Worm (Caenorhabditis elegans) whole organism, L2 larva: ENCODE data around the gene clec-62.

Experiments
- alr-1 ChIP-seq: fragments of 150-350 bp; optimal IDR thresholded peaks from 2 replicates; lab custom pipeline; 2014; ENCODE audit warnings: missing biosample characterization, missing genetic modification characterization
- lin-39 ChIP-seq: fragments of 150-350 bp; optimal IDR thresholded peaks from 2 replicates; lab custom pipeline; 2014; ENCODE audit warnings: missing biosample characterization, missing genetic modification reagents, missing genetic modification characterization
- nhr-10 ChIP-seq: sonication (generic microtip); optimal IDR thresholded peaks from 2 replicates; lab custom pipeline; 2017; ENCODE audit warnings: missing biosample characterization, missing genetic modification characterization
- nhr-23 ChIP-seq: fragments of 150-350 bp; optimal IDR thresholded peaks from 2 replicates; lab custom pipeline; 2014; ENCODE audit warnings: missing biosample characterization, missing genetic modification reagents, missing genetic modification characterization
- skn-1 ChIP-seq: sonication (generic microtip); optimal IDR thresholded peaks from 2 replicates; lab custom pipeline; 2017; ENCODE audit warnings: missing biosample characterization, missing genetic modification characterization
- unc-55 ChIP-seq: fragments of 150-350 bp; sonication (generic microtip); optimal IDR thresholded peaks from 3 replicates; lab custom pipeline; 2014; ENCODE audit warnings: missing biosample characterization, missing genetic modification reagents, missing genetic modification characterization
- unc-62 ChIP-seq: fragments of 150-350 bp; optimal IDR thresholded peaks from 2 replicates; lab custom pipeline; 2014; ENCODE audit warnings: missing biosample characterization, missing genetic modification reagents, missing genetic modification characterization

DNA sequence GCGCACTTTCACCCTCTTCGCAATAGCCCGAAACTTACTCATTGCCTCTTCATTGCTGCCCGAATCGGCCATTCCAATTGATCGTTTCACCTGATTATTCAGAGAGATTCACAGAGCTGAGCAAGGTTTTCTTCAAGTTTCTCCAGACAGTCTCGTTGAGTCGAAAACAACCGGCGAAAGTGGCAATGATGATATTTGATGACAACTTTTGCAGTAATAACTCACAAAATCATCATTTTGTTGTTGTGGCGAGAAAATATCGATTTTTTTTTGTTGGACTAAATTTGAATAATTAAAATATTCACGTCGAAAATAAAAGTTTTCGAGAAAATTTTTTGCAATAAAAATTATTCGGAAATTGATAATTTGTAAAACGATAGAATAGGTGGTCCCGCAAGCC, 29.3 kb downstream of the clec-62 start, which contains the start of gene snf-5:
- TF ChIP-seq unc-55 (GFP tag; lab: Kevin White, UChicago) (no peak), lin-39 (tag; lab: Kevin White, UChicago) (no peak), nhr-10 (no peak), unc-62 (no peak), nhr-23 (tag; lab: Kevin White, UChicago) (no peak), skn-1 (tag; lab: Kevin White, UChicago) (no peak), alr-1 (tag; lab: Kevin White, UChicago) (no peak)
